Worm (Caenorhabditis elegans) whole organism, late embryonic: Measurements from ENCODE around the gene F46F3.3.

ENCODE experiments used
- C38D4.7 ChIP-seq: fragments of 200-800 bp; sonication (Bioruptor generic); optimal IDR thresholded peaks from 2 replicates; lab custom pipeline; 2018; ENCODE audit warnings: mild to moderate bottlenecking, missing genetic modification characterization, moderate library complexity, missing compliant biosample characterization
- F13H6.1 ChIP-seq: sonication (generic microtip); optimal IDR thresholded peaks from 2 replicates; lab custom pipeline; 2016; ENCODE audit warnings: missing genetic modification characterization, missing compliant biosample characterization
- K02D7.2 ChIP-seq: sonication (generic microtip); optimal IDR thresholded peaks from 2 replicates; lab custom pipeline; 2017; ENCODE audit warnings: mild to moderate bottlenecking, missing genetic modification characterization, missing compliant biosample characterization
- K09A11.1 ChIP-seq: sonication (generic microtip); optimal IDR thresholded peaks from 2 replicates; lab custom pipeline; 2017; ENCODE audit warnings: antibody characterized with exemption, mild to moderate bottlenecking, missing genetic modification characterization, missing compliant biosample characterization; ENCODE audit not compliant: insufficient read depth
- T23F11.4 ChIP-seq: fragments of 200-800 bp; sonication (Bioruptor generic); optimal IDR thresholded peaks from 2 replicates; lab custom pipeline; 2018; ENCODE audit warnings: mild to moderate bottlenecking, missing genetic modification characterization, missing compliant biosample characterization
- Y22D7AL.16 ChIP-seq: sonication (generic microtip); optimal IDR thresholded peaks from 2 replicates; lab custom pipeline; 2016; ENCODE audit warnings: missing genetic modification characterization, missing compliant biosample characterization
- ceh-22 ChIP-seq: sonication (generic microtip); optimal IDR thresholded peaks from 2 replicates; lab custom pipeline; 2017; ENCODE audit warnings: missing biosample characterization, missing genetic modification characterization
- ceh-30 ChIP-seq: fragments of 150-350 bp; optimal IDR thresholded peaks from 2 replicates; lab custom pipeline; 2014; ENCODE audit warnings: missing biosample characterization, missing genetic modification characterization
- ceh-31 ChIP-seq: sonication (generic microtip); optimal IDR thresholded peaks from 2 replicates; lab custom pipeline; 2016; ENCODE audit warnings: missing genetic modification characterization, missing compliant biosample characterization
- ceh-45 ChIP-seq: fragments of 200-800 bp; sonication (Bioruptor generic); IDR thresholded peaks from 2 replicates; pipeline ENCODE4 v1.3.6; 2022; ENCODE audit warnings: missing genetic modification reagents, missing genetic modification characterization, missing compliant biosample characterization
- ceh-48 ChIP-seq: sonication (generic microtip); optimal IDR thresholded peaks from 2 replicates; lab custom pipeline; 2016; ENCODE audit warnings: missing genetic modification characterization, inconsistent platforms, missing compliant biosample characterization
- elt-2 ChIP-seq: sonication (generic microtip); optimal IDR thresholded peaks from 2 replicates; lab custom pipeline; 2016; ENCODE audit warnings: missing genetic modification reagents, missing genetic modification characterization, missing compliant biosample characterization
- eyg-1 ChIP-seq: sonication (generic microtip); optimal IDR thresholded peaks from 2 replicates; lab custom pipeline; 2016; ENCODE audit warnings: missing genotype, missing genetic modification characterization, missing compliant biosample characterization
- fkh-10 ChIP-seq: fragments of 150-350 bp; optimal IDR thresholded peaks from 2 replicates; lab custom pipeline; 2014; ENCODE audit warnings: missing biosample characterization, missing genetic modification reagents, missing genetic modification characterization
- hlh-15 ChIP-seq: sonication (generic microtip); optimal IDR thresholded peaks from 2 replicates; lab custom pipeline; 2016; ENCODE audit warnings: missing genetic modification characterization, missing compliant biosample characterization
- hlh-30 ChIP-seq: sonication (generic microtip); optimal IDR thresholded peaks from 2 replicates; lab custom pipeline; 2017; ENCODE audit warnings: antibody characterized with exemption, missing genetic modification characterization, missing compliant biosample characterization; ENCODE audit not compliant: insufficient read depth
- lim-6 ChIP-seq: sonication (generic microtip); optimal IDR thresholded peaks from 2 replicates; lab custom pipeline; 2016; ENCODE audit warnings: missing genetic modification characterization, missing compliant biosample characterization
- nfya-1 ChIP-seq: sonication (generic microtip); optimal IDR thresholded peaks from 2 replicates; lab custom pipeline; 2017; ENCODE audit warnings: missing genetic modification characterization, mild to moderate bottlenecking, missing compliant biosample characterization, antibody characterized with exemption, moderate library complexity
- pag-3 ChIP-seq: sonication (generic microtip); optimal IDR thresholded peaks from 2 replicates; lab custom pipeline; 2016; ENCODE audit warnings: missing compliant biosample characterization, missing genetic modification characterization, borderline replicate concordance
- pat-9 ChIP-seq: fragments of 200-800 bp; sonication (Bioruptor generic); optimal IDR thresholded peaks from 2 replicates; lab custom pipeline; 2018; ENCODE audit warnings: mild to moderate bottlenecking, missing genetic modification characterization, moderate library complexity, missing compliant biosample characterization
- pax-1 ChIP-seq: fragments of 150-350 bp; optimal IDR thresholded peaks from 2 replicates; lab custom pipeline; 2014; ENCODE audit warnings: missing biosample characterization, missing genetic modification characterization
- pha-2 ChIP-seq: sonication (generic microtip); optimal IDR thresholded peaks from 2 replicates; lab custom pipeline; 2017; ENCODE audit warnings: mild to moderate bottlenecking, missing genetic modification characterization, missing compliant biosample characterization
- ref-2 ChIP-seq: sonication (generic microtip); optimal IDR thresholded peaks from 2 replicates; lab custom pipeline; 2016; ENCODE audit warnings: missing genetic modification characterization, missing compliant biosample characterization
- rnt-1 ChIP-seq: sonication (generic microtip); optimal IDR thresholded peaks from 2 replicates; lab custom pipeline; 2016; ENCODE audit warnings: missing genetic modification characterization, missing compliant biosample characterization
- sdc-2 ChIP-seq: sonication (generic microtip); optimal IDR thresholded peaks from 2 replicates; lab custom pipeline; 2016; ENCODE audit warnings: missing genotype, missing genetic modification characterization, missing compliant biosample characterization
- sox-2 ChIP-seq: fragments of 200-800 bp; sonication (Bioruptor generic); IDR thresholded peaks from 2 replicates; pipeline ENCODE4 v1.3.6; 2022; ENCODE audit warnings: missing genetic modification reagents, missing genetic modification characterization, missing compliant biosample characterization
- sox-4 ChIP-seq: sonication (generic microtip); optimal IDR thresholded peaks from 2 replicates; lab custom pipeline; 2017; ENCODE audit warnings: mild to moderate bottlenecking, missing genetic modification characterization, inconsistent platforms, missing compliant biosample characterization
- syd-9 ChIP-seq: sonication (generic microtip); optimal IDR thresholded peaks from 2 replicates; lab custom pipeline; 2016; ENCODE audit warnings: mild to moderate bottlenecking, missing genetic modification characterization, moderate library complexity, missing compliant biosample characterization
- tbx-2 ChIP-seq: sonication (generic microtip); optimal IDR thresholded peaks from 2 replicates; lab custom pipeline; 2016; ENCODE audit warnings: missing genetic modification characterization, missing compliant biosample characterization
- tbx-7 ChIP-seq: sonication (generic microtip); optimal IDR thresholded peaks from 2 replicates; lab custom pipeline; 2016; ENCODE audit warnings: missing genotype, missing genetic modification characterization, missing compliant biosample characterization
- ttx-3 ChIP-seq: sonication (generic microtip); optimal IDR thresholded peaks from 2 replicates; lab custom pipeline; 2016; ENCODE audit warnings: missing genetic modification reagents, missing genetic modification characterization, missing compliant biosample characterization
- unc-42 ChIP-seq: sonication (generic microtip); optimal IDR thresholded peaks from 2 replicates; lab custom pipeline; 2016; ENCODE audit warnings: missing genotype, missing genetic modification characterization, missing compliant biosample characterization

The F46F3.3 gene

DNA sequence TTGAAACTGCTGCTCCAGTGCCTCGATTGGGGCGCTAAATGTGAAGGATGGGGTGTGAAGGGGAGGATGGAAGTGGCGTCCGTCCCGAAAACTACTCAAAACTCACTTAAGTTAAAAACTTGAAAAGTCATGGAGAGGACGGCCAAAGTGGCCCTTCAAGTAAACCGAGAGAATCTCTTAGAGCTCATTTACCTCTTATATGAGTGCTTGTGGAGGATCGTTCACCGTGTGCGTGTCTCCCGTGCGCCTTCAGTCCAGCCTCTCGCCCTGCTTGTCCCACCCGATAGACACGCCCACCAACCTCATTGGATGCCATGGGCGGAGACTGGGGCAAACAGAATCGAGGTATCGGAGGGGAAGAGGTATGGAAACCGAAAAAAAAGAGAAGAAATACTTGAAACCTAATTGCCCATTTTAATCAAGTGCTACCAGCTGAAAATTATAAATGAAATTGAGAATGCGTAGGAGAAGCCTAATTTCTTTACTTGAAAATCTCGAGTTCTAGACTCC is 2.3 kb upstream of the F46F3.3 start, which contains the start of gene ceh-27:
TSS of gene ceh-27 (minus strand) at position 228 of the 510 bp plus-strand sequence.
- TF ChIP-seq eyg-1 (tag; lab: Kevin White, UChicago) (no peak), tbx-7 (tag; lab: Kevin White, UChicago) (no peak), sox-4 (tag; lab: Kevin White, UChicago) (no peak), lim-6 (tag; lab: Kevin White, UChicago) (no peak), K09A11.1 (tag; lab: Kevin White, UChicago) (no peak), nfya-1 (tag; lab: Kevin White, UChicago) (peak; percentile 71), ceh-48 (tag; lab: Kevin White, UChicago) (no peak), ceh-22 (tag; lab: Kevin White, UChicago) (no peak), syd-9 (tag; lab: Kevin White, UChicago) (no peak), pat-9 (tag; lab: Kevin White, UChicago) (no peak), hlh-30 (tag; lab: Kevin White, UChicago) (no peak), K02D7.2 (no peak), pag-3 (tag; lab: Kevin White, UChicago) (no peak), pax-1 (tag; lab: Kevin White, UChicago) (no peak), tbx-2 (no peak), T23F11.4 (GFP tag; lab: Kevin White, UChicago) (no peak), pha-2 (tag; lab: Kevin White, UChicago) (peak; percentile 63)

DNA sequence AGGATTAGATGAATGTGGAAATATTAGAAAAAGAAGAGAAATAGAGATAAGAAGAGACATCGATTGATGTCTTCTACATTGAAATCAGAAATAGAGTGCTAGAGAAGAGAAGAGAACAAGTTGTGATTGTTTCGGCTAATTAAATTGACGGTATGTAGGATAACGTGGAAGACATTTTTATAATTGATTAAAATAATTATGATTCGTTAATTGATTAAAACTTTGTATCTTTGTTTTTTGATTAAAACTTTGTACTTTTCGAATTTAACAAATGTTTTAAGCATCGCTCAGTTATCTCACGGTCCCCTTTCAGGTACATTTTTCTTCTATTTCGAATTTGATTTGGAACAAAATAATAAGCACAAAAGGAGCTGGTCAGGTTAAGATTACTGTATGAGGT is 5.2 kb downstream of the F46F3.3 start, which contains the start of gene lgc-44:
TSS of gene lgc-44 (minus strand) at position 101 of the 400 bp plus-strand sequence.
- no peak for TF ChIP-seq Y22D7AL.16
- TF ChIP-seq nfya-1 (tag; lab: Kevin White, UChicago), result no peak
- TF ChIP-seq K09A11.1 (tag; lab: Kevin White, UChicago), result no peak
- no peak for TF ChIP-seq F13H6.1

DNA sequence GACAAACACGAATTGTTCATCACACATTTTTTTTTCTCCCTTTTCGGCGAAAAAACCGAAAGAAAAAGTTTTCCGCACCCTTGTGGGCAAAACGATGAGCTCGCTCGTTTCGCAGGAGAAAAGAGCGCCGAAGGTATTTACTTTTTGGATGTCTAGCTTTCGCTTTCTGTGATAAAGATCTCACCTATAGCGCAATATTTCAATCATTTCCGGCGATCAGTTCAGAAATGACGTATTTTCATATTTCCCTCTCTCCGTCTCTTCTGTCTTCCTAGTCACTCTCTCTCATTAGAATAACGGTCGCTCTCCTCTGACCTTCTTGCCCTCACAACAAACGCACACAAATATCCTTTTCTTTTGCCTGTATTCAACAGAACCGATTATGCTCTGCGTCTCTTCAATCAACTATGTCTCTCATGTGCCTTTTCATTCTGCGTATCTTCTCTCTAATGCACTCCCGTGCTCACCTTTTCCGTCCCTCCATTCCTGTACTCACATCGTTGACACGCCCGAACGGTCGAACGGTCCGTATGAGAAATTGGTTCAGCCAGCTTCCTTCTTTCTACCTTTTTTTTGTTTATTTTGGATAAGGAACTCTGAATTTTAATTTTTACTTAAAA is 6.6 kb downstream of the F46F3.3 start:
- TF ChIP-seq ceh-31 (tag; lab: Kevin White, UChicago) (peak; percentile 3), ref-2 (tag; lab: Kevin White, UChicago) (peak; percentile 57), pax-1 (tag; lab: Kevin White, UChicago) (peak; percentile 27), hlh-30 (tag; lab: Kevin White, UChicago) (peak; percentile 65), tbx-2 (peak; percentile 1), rnt-1 (tag; lab: Kevin White, UChicago) (peak; percentile 13), sox-2 (GFP tag; lab: Robert Waterston, UW) (peak; percentile 9; the same call in 1 of the 2 replicates), ceh-30 (no peak), nfya-1 (tag; lab: Kevin White, UChicago) (peak; percentile 45), syd-9 (tag; lab: Kevin White, UChicago) (no peak), pha-2 (tag; lab: Kevin White, UChicago) (peak; percentile 57), C38D4.7 (GFP tag; lab: Kevin White, UChicago) (no peak), ttx-3 (tag; lab: Kevin White, UChicago) (no peak)

DNA sequence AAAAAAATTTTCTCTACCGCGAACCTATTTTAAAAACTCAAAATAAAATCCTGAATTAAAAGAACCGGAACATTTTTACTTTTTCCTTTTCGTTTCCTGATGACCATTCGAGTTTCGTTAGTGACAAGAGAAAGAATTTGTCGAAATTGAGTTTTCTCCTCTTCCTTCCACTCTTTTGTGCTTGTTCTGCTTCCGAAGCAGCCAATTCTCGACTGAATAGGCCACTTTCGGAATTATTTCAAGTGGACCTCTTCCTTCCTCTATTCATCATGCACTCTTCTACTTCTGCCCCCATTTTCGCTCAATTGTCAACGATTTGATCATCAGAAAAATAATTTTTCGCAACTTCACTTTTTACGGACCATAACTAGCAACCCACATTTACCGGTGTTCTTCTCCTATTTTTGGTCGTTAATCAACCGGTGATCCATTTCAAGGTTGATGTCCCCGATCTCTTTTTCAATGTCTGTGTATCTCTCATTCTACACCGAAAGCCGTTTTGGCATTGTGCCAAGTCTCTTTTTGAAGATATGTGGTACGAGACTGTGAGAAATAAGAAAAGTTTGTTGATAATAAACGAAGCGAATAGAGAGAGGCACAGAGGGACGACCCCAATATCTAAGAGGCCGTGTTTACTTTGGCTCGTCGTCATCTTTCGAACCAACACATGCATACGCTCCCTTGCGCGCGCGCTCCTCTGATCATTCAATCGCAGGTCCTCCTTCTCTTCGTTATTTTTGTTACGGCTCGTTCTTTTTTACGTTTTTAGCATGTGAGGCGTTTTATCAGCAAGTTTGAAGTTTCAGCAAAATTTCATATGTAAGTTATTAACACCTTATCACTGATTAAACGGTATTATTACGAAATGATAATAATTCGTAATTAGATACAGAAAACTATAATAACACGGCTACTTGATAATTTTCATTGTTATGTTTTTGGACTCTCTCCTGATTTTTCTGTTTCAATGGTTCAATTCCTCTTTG is 7.6 kb downstream of the F46F3.3 start:
- TF ChIP-seq hlh-15 (no peak), ceh-45 (GFP tag; lab: Robert Waterston, UW) (no peak), unc-42 (tag; lab: Kevin White, UChicago) (peak; percentile 89), sdc-2 (tag; lab: Kevin White, UChicago) (no peak), pha-2 (tag; lab: Kevin White, UChicago) (peak; percentile 7), fkh-10 (GFP tag; lab: Kevin White, UChicago) (peak; percentile 5), elt-2 (peak; percentile 68)
